Worm (Caenorhabditis elegans): ENCODE results near the gene C16C8.5.

DNA sequence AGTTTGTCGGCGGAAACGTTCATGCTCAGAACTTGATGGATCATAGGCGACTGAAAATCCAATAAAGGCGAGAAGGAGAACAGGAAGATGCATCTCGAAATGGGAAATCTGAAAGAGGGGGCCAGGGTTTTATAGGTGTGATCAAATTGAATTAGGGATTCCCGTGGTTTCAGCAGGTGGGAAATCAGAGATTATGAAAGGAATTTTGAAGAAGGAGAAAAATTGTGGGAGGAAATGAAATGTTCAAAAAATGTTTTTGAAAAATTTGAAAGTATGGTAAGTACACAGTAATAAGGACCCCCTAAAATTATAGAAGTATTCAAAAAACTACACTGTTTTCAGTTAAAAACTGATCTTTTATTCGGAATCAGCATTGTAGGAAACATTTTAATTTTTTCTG lies 25.4 kb upstream of the C16C8.5 start, which contains the start of gene Y49F6B.20:
- TF ChIP-seq flt-1 (GFP tag; IDR thresholded peaks at IDR 0.05) (no peak), T22C8.4 (GFP tag; IDR thresholded peaks at IDR 0.05) (no peak), med-1 (GFP tag; optimal IDR thresholded peaks at IDR 0.05; ENCODE audit: insufficient read depth) (no peak), tab-1 (GFP tag; IDR thresholded peaks at IDR 0.05) (no peak), klf-2 (GFP tag; conservative IDR thresholded peaks at IDR 0.05) (no peak), ztf-29 (GFP tag; IDR thresholded peaks at IDR 0.05) (no peak)
